Worm (Caenorhabditis elegans): ENCODE measurements around the gene T02G5.15.
A peak's percentile ranks its signal among the peaks of the same experiment; 100 is the strongest.

T02G5.15 gene

DNA sequence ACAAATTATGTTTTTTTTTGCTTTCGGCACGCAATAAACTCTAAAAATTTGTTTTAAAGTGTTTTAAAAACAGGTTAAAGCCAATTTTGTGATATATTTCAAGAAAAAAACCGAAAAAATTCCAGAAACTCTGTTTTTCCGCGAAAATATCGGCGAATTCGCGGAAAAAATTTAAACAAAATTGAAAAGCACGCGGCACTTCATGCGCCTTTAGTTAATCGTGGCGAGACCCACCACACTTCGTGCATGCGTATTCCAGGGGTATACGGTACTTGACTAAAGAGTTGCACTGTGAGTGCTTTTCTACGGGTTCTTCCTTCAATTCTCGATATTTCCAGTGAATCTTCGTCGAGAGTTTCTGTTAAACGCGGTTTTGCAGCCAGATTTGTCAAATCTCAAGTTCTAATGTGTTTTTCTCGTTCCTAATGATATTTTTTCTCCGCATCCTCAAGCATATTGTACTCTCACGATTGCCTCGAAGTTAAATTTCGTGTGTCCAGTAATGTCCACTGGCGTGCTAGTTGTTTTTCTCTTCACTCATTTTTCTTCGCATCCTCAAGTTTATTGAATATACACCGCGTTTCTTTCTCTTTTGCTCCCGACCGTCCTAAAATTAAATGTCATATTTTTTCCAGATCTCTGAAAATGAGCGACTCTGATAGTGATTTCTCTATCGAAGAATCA, 46.3 kb upstream of the T02G5.15 start, which contains the start of gene cin-4 (continued):
- TF ChIP-seq B0261.1 (tag; optimal IDR thresholded peaks at IDR 0.05) (no peak), lin-54 (GFP tag; optimal IDR thresholded peaks at IDR 0.05) (peak; percentile 58), hsf-1 (GFP tag; IDR thresholded peaks at IDR 0.05) (peak; percentile 90), B0019.2 (GFP tag; conservative IDR thresholded peaks at IDR 0.05) (peak; percentile 66; the same call in 1 of the 2 replicates), F52B5.7 (tag; optimal IDR thresholded peaks at IDR 0.05) (no peak), Y95B8A.8 (GFP tag; IDR thresholded peaks at IDR 0.05) (0 out of 2 replicates have a peak, but pooled peaks have one; percentile 45), F33H1.4 (GFP tag; IDR thresholded peaks at IDR 0.05) (peak; percentile 91), ceh-100 (GFP tag; IDR thresholded peaks at IDR 0.05) (0 out of 2 replicates have a peak, but pooled peaks have one; percentile 31), aptf-3 (GFP tag; IDR thresholded peaks at IDR 0.05) (no peak)

DNA sequence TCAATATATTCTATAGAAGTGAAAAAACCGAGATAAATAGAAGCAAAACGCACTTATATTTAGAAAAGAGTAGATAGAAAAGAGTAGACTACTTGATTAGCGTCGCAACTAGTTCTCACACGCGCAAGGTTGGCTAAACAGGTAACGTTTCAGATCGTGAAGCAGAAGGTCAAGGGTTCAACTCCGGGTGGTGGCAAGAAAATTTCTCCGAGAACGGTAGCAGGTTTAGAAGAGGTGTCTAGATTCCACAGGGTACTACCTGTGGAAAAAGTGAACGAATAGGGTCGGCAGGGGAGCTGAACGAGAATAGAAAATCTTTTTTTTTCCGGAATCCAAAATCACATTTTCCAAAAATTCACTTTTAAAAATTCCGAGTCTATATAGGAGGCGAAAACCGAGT, 42.0 kb upstream of the T02G5.15 start:
- TF ChIP-seq hsf-1 (GFP tag; IDR thresholded peaks at IDR 0.05): peak; percentile 56; the same call in 1 of the 2 replicates
- TF ChIP-seq sea-2 (GFP tag; IDR thresholded peaks at IDR 0.05): peak; percentile 59; the same call in 1 of the 2 replicates
- peak; percentile 46; the same call in 1 of the 2 replicates for TF ChIP-seq attf-3 (GFP tag; conservative IDR thresholded peaks at IDR 0.05)
- TF ChIP-seq D2030.7 (GFP tag; IDR thresholded peaks at IDR 0.05): peak; percentile 77
- TF ChIP-seq Y95B8A.8 (GFP tag; IDR thresholded peaks at IDR 0.05): 0 out of 2 replicates have a peak, but pooled peaks have one; percentile 45
- peak; percentile 78 for TF ChIP-seq attf-6 (GFP tag; IDR thresholded peaks at IDR 0.05)
- TF ChIP-seq lin-26 (GFP tag; IDR thresholded peaks at IDR 0.05): peak; percentile 93
- TF ChIP-seq Y79H2A.3 (GFP tag; conservative IDR thresholded peaks at IDR 0.05): 0 out of 2 replicates have a peak, but pooled peaks have one; percentile 33
- TF ChIP-seq ceh-91 (GFP tag; IDR thresholded peaks at IDR 0.05): peak; percentile 52; the same call in 1 of the 2 replicates
- TF ChIP-seq egrh-3 (GFP tag; IDR thresholded peaks at IDR 0.05): peak; percentile 43
- peak; percentile 80 for TF ChIP-seq madf-6 (GFP tag; IDR thresholded peaks at IDR 0.05)
- peak; percentile 39 for TF ChIP-seq rpc-1 (optimal IDR thresholded peaks at IDR 0.05)
- TF ChIP-seq rpc-1 (tag; optimal IDR thresholded peaks at IDR 0.05): peak; percentile 63
- peak; percentile 67; the same call in 1 of the 2 replicates for TF ChIP-seq Y56A3A.18 (GFP tag; IDR thresholded peaks at IDR 0.05)
- TF ChIP-seq nfyb-1 (GFP tag; IDR thresholded peaks at IDR 0.05): peak; percentile 75; the same call in 1 of the 2 replicates
- peak; percentile 8 for TF ChIP-seq lin-54 (GFP tag; optimal IDR thresholded peaks at IDR 0.05)
- peak; percentile 54 for TF ChIP-seq B0261.1 (tag; optimal IDR thresholded peaks at IDR 0.05)
- TF ChIP-seq ceh-40 (GFP tag; IDR thresholded peaks at IDR 0.05): peak; percentile 77; the same call in 1 of the 2 replicates
- TF ChIP-seq madf-8 (GFP tag; conservative IDR thresholded peaks at IDR 0.05): peak; percentile 47
- TF ChIP-seq F39B2.1 (GFP tag; IDR thresholded peaks at IDR 0.05): 0 out of 2 replicates have a peak, but pooled peaks have one; percentile 60
- 0 out of 2 replicates have a peak, but pooled peaks have one; percentile 38 for TF ChIP-seq bed-2 (GFP tag; IDR thresholded peaks at IDR 0.05)
- TF ChIP-seq ztf-25 (GFP tag; IDR thresholded peaks at IDR 0.05): peak; percentile 85
- TF ChIP-seq tbp1 (GFP tag; optimal IDR thresholded peaks at IDR 0.05): peak; percentile 81
- 0 out of 2 replicates have a peak, but pooled peaks have one; percentile 68 for TF ChIP-seq aptf-3 (GFP tag; IDR thresholded peaks at IDR 0.05)
- TF ChIP-seq mcd-1 (GFP tag; IDR thresholded peaks at IDR 0.05): peak; percentile 69
- TF ChIP-seq F33H1.4 (GFP tag; IDR thresholded peaks at IDR 0.05): peak; percentile 54
- TF ChIP-seq ekl-4 (GFP tag; IDR thresholded peaks at IDR 0.05): peak; percentile 89
- TF ChIP-seq egl-44 (GFP tag; IDR thresholded peaks at IDR 0.05): peak; percentile 88
- TF ChIP-seq B0019.2 (GFP tag; conservative IDR thresholded peaks at IDR 0.05): peak; percentile 63; the same call in 1 of the 2 replicates
- 0 out of 2 replicates have a peak, but pooled peaks have one; percentile 23 for TF ChIP-seq pbrm-1 (GFP tag; IDR thresholded peaks at IDR 0.05)
- TF ChIP-seq Y53G8AR.9 (GFP tag; conservative IDR thresholded peaks at IDR 0.05): peak; percentile 73; the same call in 1 of the 2 replicates
- 0 out of 2 replicates have a peak, but pooled peaks have one; percentile 53 for TF ChIP-seq F37B4.10 (GFP tag; IDR thresholded peaks at IDR 0.05)
- TF ChIP-seq rcor-1 (GFP tag; IDR thresholded peaks at IDR 0.05): peak; percentile 81
- peak; percentile 78; the same call in 1 of the 2 replicates for TF ChIP-seq madf-3 (GFP tag; IDR thresholded peaks at IDR 0.05)
- peak; percentile 75; the same call in 1 of the 2 replicates for TF ChIP-seq C17E4.6 (GFP tag; IDR thresholded peaks at IDR 0.05)
- peak; percentile 63 for TF ChIP-seq hmg-1.2 (GFP tag; IDR thresholded peaks at IDR 0.05)
- TF ChIP-seq ceh-100 (GFP tag; IDR thresholded peaks at IDR 0.05): peak; percentile 66
- peak; percentile 68 for TF ChIP-seq dox-1 (GFP tag; IDR thresholded peaks at IDR 0.05)
- TF ChIP-seq Y53F4B.3 (GFP tag; IDR thresholded peaks at IDR 0.05): peak; percentile 33; the same call in 1 of the 2 replicates
- peak; percentile 94; the same call in 1 of the 2 replicates for TF ChIP-seq cebp-2 (GFP tag; IDR thresholded peaks at IDR 0.05)
- TF ChIP-seq ztf-18 (tag; optimal IDR thresholded peaks at IDR 0.05): peak; percentile 4
